Worm (Caenorhabditis elegans) whole organism, L3 larva: ENCODE data around the gene clec-153.

Experiments
- ceh-28 ChIP-seq: fragments of 150-350 bp; optimal IDR thresholded peaks from 2 replicates; lab custom pipeline; 2014; ENCODE audit warnings: missing biosample characterization, missing genetic modification reagents, missing genetic modification characterization
- elt-1 ChIP-seq: fragments of 150-350 bp; optimal IDR thresholded peaks from 2 replicates; lab custom pipeline; 2014; ENCODE audit warnings: missing biosample characterization, missing genetic modification characterization
- lin-15B ChIP-seq: fragments of 150-350 bp; optimal IDR thresholded peaks from 2 replicates; lab custom pipeline; 2014; ENCODE audit warnings: missing biosample characterization, missing genetic modification characterization
- mdl-1 ChIP-seq: fragments of 150-350 bp; optimal IDR thresholded peaks from 2 replicates; lab custom pipeline; 2014; ENCODE audit warnings: missing biosample characterization, missing genetic modification characterization
- nhr-237 ChIP-seq: fragments of 150-350 bp; optimal IDR thresholded peaks from 2 replicates; lab custom pipeline; 2014; ENCODE audit warnings: missing biosample characterization, missing genetic modification characterization
- nhr-28 ChIP-seq: fragments of 150-350 bp; optimal IDR thresholded peaks from 2 replicates; lab custom pipeline; 2014; ENCODE audit warnings: missing biosample characterization, missing genetic modification characterization
- nhr-76 ChIP-seq: fragments of 150-350 bp; sonication (generic microtip); optimal IDR thresholded peaks from 5 replicates; lab custom pipeline; 2014; ENCODE audit warnings: missing biosample characterization, missing genetic modification characterization
- pqm-1 ChIP-seq: fragments of 150-350 bp; optimal IDR thresholded peaks from 2 replicates; lab custom pipeline; 2017; ENCODE audit warnings: missing biosample characterization, missing genetic modification characterization, inconsistent platforms
- unc-39 ChIP-seq: sonication (generic microtip); optimal IDR thresholded peaks from 4 replicates; lab custom pipeline; 2017; ENCODE audit warnings: missing biosample characterization, missing genetic modification characterization
- unc-62 ChIP-seq: fragments of 150-350 bp; sonication (generic microtip); optimal IDR thresholded peaks from 4 replicates; lab custom pipeline; 2014; ENCODE audit warnings: missing biosample characterization, missing genetic modification reagents, missing genetic modification characterization
- zag-1 ChIP-seq: fragments of 150-350 bp; optimal IDR thresholded peaks from 2 replicates; lab custom pipeline; 2014; ENCODE audit warnings: missing biosample characterization, missing genetic modification characterization

DNA sequence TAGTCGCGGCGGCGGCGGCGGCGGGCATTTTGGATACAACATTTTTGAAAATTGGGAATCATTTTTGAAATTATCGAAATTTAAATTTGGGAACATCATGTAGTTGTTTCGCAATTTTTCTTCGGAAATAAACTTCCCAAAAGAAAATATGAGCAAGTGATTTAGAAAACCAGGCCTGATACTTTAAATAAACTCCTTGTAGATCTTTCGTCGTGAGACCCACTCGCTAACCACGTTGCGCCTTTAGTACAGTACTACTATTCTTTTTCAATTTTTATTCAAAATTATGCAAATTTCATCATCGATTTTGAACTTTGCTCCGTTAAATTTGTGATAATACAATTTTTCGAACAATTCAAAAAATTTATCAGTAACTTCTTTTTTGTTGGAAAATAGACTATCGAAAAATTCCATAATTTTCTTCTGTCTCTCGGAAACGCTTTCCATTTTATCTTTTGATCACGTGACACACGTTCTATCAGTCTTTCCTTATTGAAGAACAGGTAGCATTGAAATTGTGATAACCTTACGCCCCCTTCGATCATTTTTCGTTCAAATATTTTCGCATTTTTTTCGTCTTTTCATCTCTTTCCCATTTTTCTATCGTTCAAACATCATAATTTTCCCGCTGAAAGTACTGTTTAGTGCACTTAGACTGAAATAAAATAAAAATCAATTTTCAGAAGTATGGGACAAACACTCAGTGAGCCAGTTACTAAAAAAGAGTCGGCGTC lies 14.9 kb downstream of the clec-153 start, which contains the start of gene ppm-2:
- TF ChIP-seq elt-1 (tag; lab: Kevin White, UChicago) (no peak), nhr-237 (no peak), mdl-1 (tag; lab: Kevin White, UChicago) (peak; percentile 5), ceh-28 (no peak), unc-39 (tag; lab: Kevin White, UChicago) (no peak), pqm-1 (tag; lab: Kevin White, UChicago) (no peak), zag-1 (tag; lab: Kevin White, UChicago) (no peak), unc-62 (GFP tag; lab: Kevin White, UChicago) (no peak), nhr-76 (tag; lab: Kevin White, UChicago) (no peak), nhr-28 (no peak), lin-15B (tag; lab: Kevin White, UChicago) (no peak)
